Fruit fly (Drosophila melanogaster): ENCODE data around the gene Pa1.
A peak's percentile ranks its signal among the peaks of the same experiment; 100 is the strongest.

DNA sequence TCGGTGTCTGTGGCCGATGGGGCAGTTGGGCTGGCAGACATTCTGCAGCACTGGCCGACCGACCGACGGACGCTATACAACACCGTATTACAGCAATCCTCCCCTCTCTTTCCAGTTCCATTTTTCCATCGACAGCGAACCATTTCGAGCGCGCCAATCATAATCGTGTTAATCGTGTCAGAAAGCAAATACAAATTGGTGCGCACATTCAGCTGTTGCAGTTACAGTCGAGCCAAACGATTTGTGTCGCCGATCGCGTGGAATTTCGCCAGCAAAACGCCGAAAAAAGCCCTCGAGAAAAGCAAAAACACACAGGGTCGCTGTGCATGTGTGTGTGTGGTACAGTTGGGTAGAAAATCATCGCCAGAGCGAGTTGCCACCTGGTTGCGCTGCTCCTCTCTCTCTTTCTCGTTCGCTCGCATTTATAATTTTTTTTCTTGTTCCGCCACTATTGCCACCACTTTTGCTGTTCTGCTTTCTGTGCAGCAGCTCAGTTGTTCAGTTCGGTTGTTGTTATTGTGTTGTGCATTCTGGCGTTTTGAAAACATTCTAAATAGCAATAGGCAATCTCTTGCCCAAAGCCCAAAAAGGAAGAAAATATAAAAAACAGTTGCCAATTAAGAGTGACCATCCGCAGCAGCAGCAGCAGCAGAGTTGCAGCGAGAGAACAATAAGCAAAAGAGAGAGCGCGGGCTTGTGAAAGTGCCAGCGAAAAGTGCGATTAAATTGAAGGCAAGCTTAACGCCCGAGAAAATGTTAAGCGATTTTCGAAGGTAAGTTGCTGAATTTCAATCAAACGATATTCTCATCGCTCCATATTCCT is 8.3 kb upstream of the Pa1 start, which contains the start of gene CG1737:
- TF ChIP-seq CG11617 (GFP tag; optimal IDR thresholded peaks at IDR 0.05): peak; percentile 11
- TF ChIP-seq CG7101 (tag; optimal IDR thresholded peaks at IDR 0.05): peak; percentile 44
- no peak for TF ChIP-seq tj (GFP tag; optimal IDR thresholded peaks at IDR 0.05)
- peak; percentile 47 for TF ChIP-seq CG12768 (GFP tag; optimal IDR thresholded peaks at IDR 0.05)
- no peak for TF ChIP-seq kay (GFP tag; ENCODE audit: borderline replicate concordance)
- TF ChIP-seq Hr96 (GFP tag; optimal IDR thresholded peaks at IDR 0.05): peak; percentile 62
- TF ChIP-seq cic (GFP tag; optimal IDR thresholded peaks at IDR 0.05): peak; percentile 17
- no peak for TF ChIP-seq Clk (GFP tag; optimal IDR thresholded peaks at IDR 0.05)

All from whole organism, adult.